Worm (Caenorhabditis elegans): ENCODE measurements around the gene srv-7.

Gene srv-7

DNA sequence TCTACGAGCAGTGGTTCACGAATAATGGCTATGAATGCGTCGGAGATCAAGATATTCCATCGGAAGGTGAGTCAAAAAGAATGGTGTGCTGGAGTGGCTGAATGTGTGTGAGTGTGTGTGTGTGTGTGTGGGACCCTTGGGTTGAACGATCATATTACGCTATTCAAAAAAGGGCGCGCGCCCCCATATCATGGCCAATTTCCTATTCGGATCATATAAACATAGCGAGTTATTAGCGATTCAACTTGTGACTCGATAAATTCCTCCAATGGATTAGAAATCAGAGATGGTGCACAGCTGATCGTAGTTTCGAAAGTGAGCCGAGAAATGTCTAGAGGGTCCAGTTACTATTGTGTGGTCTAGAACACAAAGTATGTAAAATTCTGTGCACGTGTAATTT, at the start of gene srv-7:
Gene srv-7 (minus strand): TSS at position 101 of the 400 bp plus-strand sequence.
- no peak for TF ChIP-seq nhr-2 (tag; optimal IDR thresholded peaks at IDR 0.05)
- TF ChIP-seq lsy-2 (tag; optimal IDR thresholded peaks at IDR 0.05): no peak
- no peak for TF ChIP-seq nhr-76 (tag; optimal IDR thresholded peaks at IDR 0.05)
- no peak for TF ChIP-seq nhr-28 (tag; optimal IDR thresholded peaks at IDR 0.05)
- TF ChIP-seq M03D4.4 (tag; optimal IDR thresholded peaks at IDR 0.05): no peak
- no peak for TF ChIP-seq elt-3 (tag; optimal IDR thresholded peaks at IDR 0.05)
- TF ChIP-seq zip-8 (tag; optimal IDR thresholded peaks at IDR 0.05): no peak
- no peak for TF ChIP-seq mab-5 (tag; optimal IDR thresholded peaks at IDR 0.05)
- TF ChIP-seq drap-1 (GFP tag; optimal IDR thresholded peaks at IDR 0.05): no peak
- TF ChIP-seq ceh-83 (GFP tag; optimal IDR thresholded peaks at IDR 0.05): no peak
- TF ChIP-seq ham-2 (GFP tag; optimal IDR thresholded peaks at IDR 0.05): no peak
- no peak for TF ChIP-seq blmp-1 (tag; optimal IDR thresholded peaks at IDR 0.05)
- no peak for TF ChIP-seq ceh-43 (GFP tag; optimal IDR thresholded peaks at IDR 0.05)
- TF ChIP-seq nhr-237 (tag; optimal IDR thresholded peaks at IDR 0.05): no peak

DNA sequence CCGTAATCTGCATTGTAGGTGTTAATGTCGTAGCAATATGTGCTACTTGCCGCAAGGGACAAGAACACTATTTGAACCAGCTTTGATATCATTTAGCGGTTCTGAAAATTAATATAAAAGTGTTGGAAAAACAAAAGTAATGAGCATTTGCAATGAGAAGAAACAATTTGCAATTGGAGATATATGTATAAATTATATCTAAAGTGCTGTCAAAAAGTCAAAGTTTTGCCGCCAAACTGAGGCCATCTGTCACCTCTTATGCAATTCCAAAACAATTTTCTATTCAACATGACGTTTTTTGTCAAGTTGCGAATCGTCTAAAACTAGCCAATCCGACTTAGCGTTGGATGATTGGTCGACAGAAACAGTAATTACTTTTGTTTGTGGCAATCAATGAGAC, 49.4 kb upstream of the srv-7 start, which contains the start of gene W01C8.5:
Gene W01C8.5 (minus strand): TSS at position 101 of the 400 bp plus-strand sequence.
- TF ChIP-seq tbx-8 (GFP tag; optimal IDR thresholded peaks at IDR 0.05): no peak
- no peak for TF ChIP-seq bed-3 (GFP tag; optimal IDR thresholded peaks at IDR 0.05)
- TF ChIP-seq sem-2 (GFP tag; optimal IDR thresholded peaks at IDR 0.05): no peak

DNA sequence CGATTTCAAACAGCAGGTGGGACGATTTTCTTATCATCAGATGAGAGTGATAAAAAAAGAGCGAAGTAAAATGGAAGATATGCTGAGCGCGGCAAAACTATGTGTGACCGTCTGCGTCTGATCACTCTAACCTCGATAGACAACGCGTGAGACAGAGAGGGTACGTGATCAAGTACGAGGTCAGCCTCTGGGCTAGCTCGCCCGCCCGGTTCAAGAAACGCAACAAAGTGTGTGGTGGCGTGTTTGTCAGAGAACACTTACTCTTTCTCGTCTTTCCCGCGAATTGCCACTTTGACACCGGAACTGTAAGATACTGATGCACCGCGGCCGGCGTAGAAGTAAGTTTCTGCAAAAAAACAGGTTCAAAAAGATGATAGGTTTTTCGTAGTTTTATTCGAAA, 48.4 kb upstream of the srv-7 start:
- TF ChIP-seq blmp-1 (tag; optimal IDR thresholded peaks at IDR 0.05): no peak
- peak; percentile 23 for TF ChIP-seq nhr-2 (tag; optimal IDR thresholded peaks at IDR 0.05)
- TF ChIP-seq mab-5 (tag; optimal IDR thresholded peaks at IDR 0.05): no peak
- peak; percentile 39 for TF ChIP-seq elt-1 (tag; optimal IDR thresholded peaks at IDR 0.05; ENCODE audit: borderline replicate concordance, insufficient read depth)
- TF ChIP-seq ham-2 (GFP tag; optimal IDR thresholded peaks at IDR 0.05): peak; percentile 11

DNA sequence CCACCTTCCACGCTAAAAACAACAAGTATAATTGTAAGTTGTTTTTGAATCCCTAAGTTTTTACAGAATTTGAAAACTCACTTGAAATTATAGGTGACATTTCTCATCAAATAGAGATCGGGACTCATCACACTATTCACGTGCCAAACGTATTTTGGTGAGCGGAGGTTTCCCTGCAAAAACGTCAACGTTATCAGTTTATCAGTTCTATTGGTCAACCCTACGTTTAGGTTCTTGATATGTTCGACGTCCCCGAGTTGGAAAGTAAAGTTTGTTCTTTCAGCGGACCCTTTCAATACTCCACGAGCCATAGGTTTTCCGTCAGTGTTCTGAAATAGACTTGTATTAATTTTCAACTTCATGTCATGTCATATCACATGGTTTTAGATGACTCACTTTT, 47.6 kb upstream of the srv-7 start:
- TF ChIP-seq pha-4 (tag; optimal IDR thresholded peaks at IDR 0.05) (no peak), unc-39 (tag; optimal IDR thresholded peaks at IDR 0.05) (no peak)

DNA sequence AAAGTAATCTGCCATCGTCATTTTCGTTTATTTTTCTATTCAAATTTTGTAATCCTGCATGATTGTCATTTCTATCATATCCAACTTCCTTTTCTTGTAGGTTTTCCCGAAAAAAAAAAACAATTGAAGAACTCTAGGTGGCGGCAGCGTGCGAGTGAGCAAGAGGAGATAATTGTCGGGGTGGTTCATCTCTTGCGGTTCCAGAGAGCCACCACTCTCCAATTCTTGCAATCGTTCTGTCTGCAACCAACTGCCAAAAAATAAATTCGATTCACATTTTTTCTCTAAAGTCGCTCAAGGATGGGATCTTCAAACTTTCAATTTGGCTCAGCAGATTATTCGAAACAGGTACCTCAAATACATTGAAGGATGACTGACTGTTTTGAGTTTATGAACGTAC, 44.3 kb upstream of the srv-7 start, which contains the start of gene W01C8.1:
Gene W01C8.1 (plus strand): TSS at position 301 of the 400 bp plus-strand sequence.
- no peak for TF ChIP-seq sem-2 (GFP tag; optimal IDR thresholded peaks at IDR 0.05)
- no peak for TF ChIP-seq unc-62 (GFP tag; optimal IDR thresholded peaks at IDR 0.05)
- TF ChIP-seq unc-120 (tag; optimal IDR thresholded peaks at IDR 0.05; ENCODE audit: poor library complexity, severe bottlenecking): no peak
- no peak for TF ChIP-seq mab-5 (tag; optimal IDR thresholded peaks at IDR 0.05)
- no peak for TF ChIP-seq mls-2 (tag; optimal IDR thresholded peaks at IDR 0.05)

DNA sequence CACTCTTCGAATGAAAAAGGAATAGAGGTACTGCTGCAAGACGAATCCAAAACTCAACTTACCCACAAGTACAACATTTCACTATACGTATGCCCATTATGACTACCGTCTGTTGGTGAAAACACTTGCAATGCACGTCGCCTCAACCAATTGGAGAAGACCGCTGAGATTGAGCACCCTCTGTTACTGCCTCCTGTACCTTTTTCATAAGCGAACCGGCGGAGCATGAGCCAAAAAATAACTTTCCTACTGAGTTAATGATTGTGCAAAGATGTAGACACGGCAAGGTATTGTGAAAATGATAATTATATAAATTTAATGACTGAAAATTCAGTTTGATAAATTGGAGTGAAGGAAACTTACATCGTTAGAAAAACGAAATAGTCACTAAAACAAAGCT, 41.3 kb upstream of the srv-7 start:
- TF ChIP-seq ces-1 (GFP tag; optimal IDR thresholded peaks at IDR 0.05): no peak
- TF ChIP-seq hlh-1 (tag; optimal IDR thresholded peaks at IDR 0.05): no peak
- TF ChIP-seq elt-1 (tag; optimal IDR thresholded peaks at IDR 0.05; ENCODE audit: borderline replicate concordance, insufficient read depth): no peak
- no peak for TF ChIP-seq unc-120 (tag; optimal IDR thresholded peaks at IDR 0.05; ENCODE audit: poor library complexity, severe bottlenecking)
- no peak for TF ChIP-seq lin-32 (GFP tag; optimal IDR thresholded peaks at IDR 0.05)
- TF ChIP-seq sptf-1 (tag; optimal IDR thresholded peaks at IDR 0.05): no peak
- TF ChIP-seq unc-62 (GFP tag; optimal IDR thresholded peaks at IDR 0.05): no peak
- no peak for TF ChIP-seq elt-3 (tag; optimal IDR thresholded peaks at IDR 0.05)
- no peak for TF ChIP-seq snpc-4 (tag; optimal IDR thresholded peaks at IDR 0.05)
- no peak for TF ChIP-seq lin-13 (tag; optimal IDR thresholded peaks at IDR 0.05)
- TF ChIP-seq unc-39 (tag; optimal IDR thresholded peaks at IDR 0.05): no peak
- TF ChIP-seq drap-1 (GFP tag; optimal IDR thresholded peaks at IDR 0.05): no peak

DNA sequence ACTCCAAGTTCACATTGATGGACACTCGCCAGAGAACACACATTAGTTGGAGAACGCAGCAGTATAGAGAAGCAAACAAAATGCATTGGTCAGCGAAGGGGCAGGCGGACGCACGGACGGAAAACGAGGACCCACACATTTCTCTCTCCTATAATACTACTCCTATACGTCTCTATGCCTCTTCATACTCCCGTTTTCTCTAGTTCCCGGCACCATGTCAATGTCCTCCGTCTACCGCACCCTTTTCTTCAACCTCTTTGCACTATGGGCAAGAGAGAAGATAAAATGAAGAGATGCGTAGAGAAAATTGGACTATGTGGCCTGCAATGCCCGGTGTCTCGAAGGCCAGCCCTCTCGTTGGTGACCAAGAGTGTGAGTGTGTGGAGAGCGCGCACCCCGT, 38.3 kb upstream of the srv-7 start, which contains the start of gene set-20:
Gene set-20 (minus strand): TSS at position 94 of the 400 bp plus-strand sequence.
- TF ChIP-seq cnd-1 (tag; optimal IDR thresholded peaks at IDR 0.05): peak; percentile 27
- TF ChIP-seq sptf-1 (tag; optimal IDR thresholded peaks at IDR 0.05): peak; percentile 59
- peak; percentile 94 for TF ChIP-seq nhr-2 (tag; optimal IDR thresholded peaks at IDR 0.05)
- peak; percentile 68 for TF ChIP-seq unc-120 (tag; optimal IDR thresholded peaks at IDR 0.05; ENCODE audit: poor library complexity, severe bottlenecking)
- no peak for TF ChIP-seq zip-8 (tag; optimal IDR thresholded peaks at IDR 0.05)
- TF ChIP-seq unc-39 (tag; optimal IDR thresholded peaks at IDR 0.05): no peak
- peak; percentile 85 for TF ChIP-seq ces-1 (GFP tag; optimal IDR thresholded peaks at IDR 0.05)
- no peak for TF ChIP-seq snpc-4 (tag; optimal IDR thresholded peaks at IDR 0.05)
- peak; percentile 45 for TF ChIP-seq ztf-11 (tag; optimal IDR thresholded peaks at IDR 0.05)
- peak; percentile 39 for TF ChIP-seq hlh-1 (tag; optimal IDR thresholded peaks at IDR 0.05)
- no peak for TF ChIP-seq lin-32 (GFP tag; optimal IDR thresholded peaks at IDR 0.05)
- peak; percentile 83 for TF ChIP-seq unc-62 (GFP tag; optimal IDR thresholded peaks at IDR 0.05)
- no peak for TF ChIP-seq nhr-237 (tag; optimal IDR thresholded peaks at IDR 0.05)
- TF ChIP-seq lsy-2 (tag; optimal IDR thresholded peaks at IDR 0.05): peak; percentile 23
- TF ChIP-seq ceh-83 (GFP tag; optimal IDR thresholded peaks at IDR 0.05): peak; percentile 28
- TF ChIP-seq M03D4.4 (tag; optimal IDR thresholded peaks at IDR 0.05): peak; percentile 58
- peak; percentile 54 for TF ChIP-seq ham-2 (GFP tag; optimal IDR thresholded peaks at IDR 0.05)
- TF ChIP-seq drap-1 (GFP tag; optimal IDR thresholded peaks at IDR 0.05): peak; percentile 69
- peak; percentile 17 for TF ChIP-seq pha-4 (tag; optimal IDR thresholded peaks at IDR 0.05)
- no peak for TF ChIP-seq nhr-12 (tag; optimal IDR thresholded peaks at IDR 0.05)
- peak; percentile 63 for TF ChIP-seq mls-2 (tag; optimal IDR thresholded peaks at IDR 0.05)
- peak; percentile 75 for TF ChIP-seq mep-1 (tag; optimal IDR thresholded peaks at IDR 0.05)

Measured in whole organism, mixed stage, embryonic.